Worm (Caenorhabditis elegans) whole organism, L1 larva: ENCODE measurements around the gene tsp-2.

ENCODE experiments used
- ceh-82 ChIP-seq, 3 experiments: fragments of 150-350 bp in 1 of 3; sonication (generic microtip) in 2 of 3; optimal IDR thresholded peaks; 2 replicates each; lab custom pipeline; 2014 to 2017; ENCODE audit warnings: missing biosample characterization in 3 of 3, missing genetic modification characterization in 3 of 3
- ces-1 ChIP-seq: fragments of 150-350 bp; optimal IDR thresholded peaks from 2 replicates; lab custom pipeline; 2014; ENCODE audit warnings: missing biosample characterization, missing genetic modification reagents, missing genetic modification characterization
- dpl-1 ChIP-seq, 3 experiments: fragments of 150-350 bp in 2 of 3; sonication (generic microtip) in 1 of 3; optimal IDR thresholded peaks; 2 replicates each; lab custom pipeline; 2014 to 2017; ENCODE audit warnings: missing biosample characterization in 3 of 3, missing genetic modification characterization in 3 of 3, missing genetic modification reagents in 3 of 3
- efl-3 ChIP-seq: fragments of 200-800 bp; sonication (Bioruptor generic); optimal IDR thresholded peaks from 2 replicates; lab custom pipeline; 2018; ENCODE audit warnings: mild to moderate bottlenecking, missing genetic modification characterization, missing compliant biosample characterization
- lsy-2 ChIP-seq, 2 experiments: fragments of 150-350 bp; optimal IDR thresholded peaks; 2 replicates each; lab custom pipeline; 2014; ENCODE audit warnings: missing biosample characterization in 2 of 2, missing genetic modification characterization in 2 of 2
- nhr-12 ChIP-seq: sonication (generic microtip); optimal IDR thresholded peaks from 2 replicates; lab custom pipeline; 2017; ENCODE audit warnings: missing biosample characterization, missing genetic modification characterization
- nhr-20 ChIP-seq: sonication (generic microtip); optimal IDR thresholded peaks from 2 replicates; lab custom pipeline; 2016; ENCODE audit warnings: mild to moderate bottlenecking, missing genetic modification characterization, missing compliant biosample characterization
- nhr-28 ChIP-seq: fragments of 150-350 bp; optimal IDR thresholded peaks from 2 replicates; lab custom pipeline; 2014; ENCODE audit warnings: missing biosample characterization, missing genetic modification characterization
- nhr-47 ChIP-seq: sonication (generic microtip); optimal IDR thresholded peaks from 2 replicates; lab custom pipeline; 2016; ENCODE audit warnings: mild to moderate bottlenecking, missing genetic modification characterization, moderate library complexity, missing compliant biosample characterization
- nhr-84 ChIP-seq: sonication (generic microtip); optimal IDR thresholded peaks from 2 replicates; lab custom pipeline; 2017; ENCODE audit warnings: missing biosample characterization, missing genetic modification characterization
- nhr-90 ChIP-seq: sonication (generic microtip); optimal IDR thresholded peaks from 2 replicates; lab custom pipeline; 2016; ENCODE audit warnings: mild to moderate bottlenecking, missing genetic modification characterization, missing compliant biosample characterization; ENCODE audit not compliant: poor library complexity
- vab-15 ChIP-seq: sonication (generic microtip); optimal IDR thresholded peaks from 2 replicates; lab custom pipeline; 2017; ENCODE audit warnings: missing genotype, mild to moderate bottlenecking, missing genetic modification characterization, missing compliant biosample characterization

ce11 chrIII:8281310-8281709 is 43.6 kb upstream of the tsp-2 start:
- TF ChIP-seq nhr-90 (tag; lab: Kevin White, UChicago) = no peak
- TF ChIP-seq efl-3 (GFP tag; lab: Kevin White, UChicago) = no peak
- TF ChIP-seq lsy-2 (tag; optimal IDR thresholded peaks at IDR 0.05; lab: Kevin White, UChicago) = no peak
- no peak for TF ChIP-seq nhr-20 (tag; lab: Kevin White, UChicago)
- no peak for TF ChIP-seq vab-15 (tag; lab: Kevin White, UChicago)
- no peak for TF ChIP-seq ceh-82 (tag; optimal IDR thresholded peaks at IDR 0.05; lab: Kevin White, UChicago)
- no peak for TF ChIP-seq nhr-47 (tag; lab: Kevin White, UChicago)
- TF ChIP-seq nhr-12 (tag; lab: Kevin White, UChicago) = no peak
- TF ChIP-seq dpl-1 (GFP tag; optimal IDR thresholded peaks at IDR 0.05; lab: Kevin White, UChicago) = no peak
- TF ChIP-seq ces-1 (GFP tag; lab: Kevin White, UChicago) = no peak
- no peak for TF ChIP-seq nhr-84
- no peak for TF ChIP-seq nhr-28
